Fruit fly (Drosophila melanogaster): ENCODE data around the gene mthl15.

mthl15 gene

DNA sequence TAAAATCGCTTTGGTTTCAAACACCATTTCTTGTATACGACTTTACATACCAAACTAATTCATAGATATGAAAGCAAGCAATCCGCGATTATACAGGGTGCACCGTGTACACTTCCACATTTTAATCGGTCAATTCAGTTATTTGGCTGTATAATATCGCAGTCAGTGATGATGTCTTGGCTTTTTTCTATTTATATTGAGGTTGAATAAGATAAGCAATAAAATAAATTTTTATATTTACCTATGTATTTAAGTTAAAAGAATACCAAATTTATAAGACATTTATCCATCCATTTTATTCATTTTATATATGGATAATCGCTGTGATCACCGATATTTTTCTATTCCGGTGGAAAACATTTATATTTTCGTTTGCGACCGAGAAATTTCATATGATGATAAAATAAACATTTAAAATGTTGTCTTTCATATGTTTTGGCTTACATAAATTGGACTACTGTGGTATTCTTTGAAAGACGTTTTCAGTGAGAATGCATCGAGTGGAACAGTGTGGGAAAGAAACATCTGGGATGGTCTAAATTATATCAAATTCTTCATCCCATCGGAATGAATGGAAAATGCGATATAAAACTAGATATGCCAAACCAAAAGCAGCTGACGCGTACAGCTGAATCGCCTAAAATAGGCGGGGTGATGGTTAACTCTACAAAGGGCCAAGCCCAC is 11.3 kb downstream of the mthl15 start, which contains the start of gene CG5708 (continued):
- TF ChIP-seq row (GFP tag; IDR thresholded peaks at IDR 0.05) (peak; percentile 89), inv (GFP tag; IDR thresholded peaks at IDR 0.05; ENCODE audit: partially characterized antibody) (peak; percentile 57; the same call in 1 of the 2 replicates), Dref (GFP tag; IDR thresholded peaks at IDR 0.05) (peak; percentile 56), B-H2 (GFP tag; optimal IDR thresholded peaks at IDR 0.05) (peak; percentile 35), prd (optimal IDR thresholded peaks at IDR 0.05) (no peak), prd (GFP tag; IDR thresholded peaks at IDR 0.05) (0 out of 3 replicates have a peak, but pooled peaks have one; percentile 20), vvl (GFP tag; IDR thresholded peaks at IDR 0.05) (0 out of 2 replicates have a peak, but pooled peaks have one; percentile 42), BEAF-32 (GFP tag; optimal IDR thresholded peaks at IDR 0.05) (peak; percentile 73), zfh2 (GFP tag; optimal IDR thresholded peaks at IDR 0.05) (peak; percentile 2), CG6254 (GFP tag; optimal IDR thresholded peaks at IDR 0.05) (peak; percentile 99), org-1 (GFP tag; optimal IDR thresholded peaks at IDR 0.05) (no peak), Sox100B (GFP tag; optimal IDR thresholded peaks at IDR 0.05) (peak; percentile 24), CG9817 (tag; optimal IDR thresholded peaks at IDR 0.05) (no peak), CG6791 (GFP tag; IDR thresholded peaks at IDR 0.05; ENCODE audit: partially characterized antibody) (peak; percentile 32; the same call in 1 of the 3 replicates), CG2116 (GFP tag; optimal IDR thresholded peaks at IDR 0.05) (peak; percentile 23), pzg (GFP tag; optimal IDR thresholded peaks at IDR 0.05) (peak; percentile 58), unc-4 (GFP tag; IDR thresholded peaks at IDR 0.05; ENCODE audit: partially characterized antibody) (peak; percentile 47; the same call in 1 of the 2 replicates), NfI (GFP tag; optimal IDR thresholded peaks at IDR 0.05) (peak; percentile 33), Drgx (GFP tag; IDR thresholded peaks at IDR 0.05) (no peak), nmo (GFP tag; optimal IDR thresholded peaks at IDR 0.05) (peak; percentile 66), dpn (GFP tag; optimal IDR thresholded peaks at IDR 0.05) (no peak), exex (tag; optimal IDR thresholded peaks at IDR 0.05) (peak; percentile 40), Ets65A (GFP tag) (peak; percentile 13), stc (GFP tag; IDR thresholded peaks at IDR 0.05) (no peak), Ssrp (tag; optimal IDR thresholded peaks at IDR 0.05) (no peak), MESR4 (GFP tag; optimal IDR thresholded peaks at IDR 0.05) (peak; percentile 46), caup (GFP tag; optimal IDR thresholded peaks at IDR 0.05; ENCODE audit: severe bottlenecking) (peak; percentile 1), CG4424 (GFP tag; optimal IDR thresholded peaks at IDR 0.05) (peak; percentile 6), MBD-R2 (GFP tag; IDR thresholded peaks at IDR 0.05) (peak; percentile 58), CG8290 (GFP tag; optimal IDR thresholded peaks at IDR 0.05) (peak; percentile 62), CG8290 (tag; optimal IDR thresholded peaks at IDR 0.05) (peak; percentile 34 to 67), CG17361 (GFP tag; IDR thresholded peaks at IDR 0.05) (peak; percentile 66; the same call in 2 of the 3 replicates), CG13775 (GFP tag; optimal IDR thresholded peaks at IDR 0.05) (peak; percentile 17), ssp (GFP tag; IDR thresholded peaks at IDR 0.05) (peak; percentile 87), chm (GFP tag; IDR thresholded peaks at IDR 0.05) (no peak), stwl (tag; optimal IDR thresholded peaks at IDR 0.05) (peak; percentile 1), CG42726 (GFP tag; IDR thresholded peaks at IDR 0.05; ENCODE audit: partially characterized antibody) (peak; percentile 54; the same call in 1 of the 2 replicates), CG10366 (GFP tag; IDR thresholded peaks at IDR 0.05) (peak; percentile 58; the same call in 1 of the 2 replicates), chif (GFP tag; optimal IDR thresholded peaks at IDR 0.05) (no peak), CG3995 (GFP tag; optimal IDR thresholded peaks at IDR 0.05) (peak; percentile 52), lola (GFP tag; optimal IDR thresholded peaks at IDR 0.05) (peak in 1 of 3 experiments; percentile 18), Sry-δ (GFP tag; optimal IDR thresholded peaks at IDR 0.05) (peak; percentile 36), Rfx (GFP tag; IDR thresholded peaks at IDR 0.05) (peak; percentile 45; the same call in 1 of the 2 replicates), sim (GFP tag; IDR thresholded peaks at IDR 0.05) (no peak), Atf3 (GFP tag; optimal IDR thresholded peaks at IDR 0.05) (no peak), CG2712 (tag; optimal IDR thresholded peaks at IDR 0.05) (peak; percentile 38), CG17829 (tag; optimal IDR thresholded peaks at IDR 0.05) (peak; percentile 35), lilli (GFP tag; optimal IDR thresholded peaks at IDR 0.05) (peak; percentile 5), gem (tag; optimal IDR thresholded peaks at IDR 0.05) (peak; percentile 40)

All from whole organism, embryonic.